Worm (Caenorhabditis elegans) whole organism, young adult: ENCODE results near the gene best-9.

ENCODE experiments used
- K11D2.4 ChIP-seq: fragments of 200-800 bp; sonication (Bioruptor generic); IDR thresholded peaks from 2 replicates; pipeline ENCODE4 v1.3.6; 2022; ENCODE audit warnings: missing genetic modification reagents, missing genetic modification characterization, missing compliant biosample characterization
- ceh-58 ChIP-seq: fragments of 200-800 bp; sonication (Bioruptor generic); IDR thresholded peaks from 2 replicates; pipeline ENCODE4 v1.3.6; 2022; ENCODE audit warnings: missing genetic modification characterization, missing compliant biosample characterization
- ets-4 ChIP-seq: fragments of 200-800 bp; sonication (Bioruptor generic); optimal IDR thresholded peaks from 2 replicates; lab custom pipeline; 2018; ENCODE audit warnings: mild to moderate bottlenecking, missing genetic modification characterization, missing compliant biosample characterization
- hlh-12 ChIP-seq: sonication (generic microtip); optimal IDR thresholded peaks from 2 replicates; lab custom pipeline; 2016; ENCODE audit warnings: missing genetic modification characterization, missing compliant biosample characterization
- lin-54 ChIP-seq: fragments of 200-800 bp; sonication (Bioruptor generic); optimal IDR thresholded peaks from 2 replicates; lab custom pipeline; 2018; ENCODE audit warnings: mild to moderate bottlenecking, missing genetic modification characterization, missing compliant biosample characterization
- lsl-1 ChIP-seq: fragments of 200-800 bp; sonication (Bioruptor generic); optimal IDR thresholded peaks from 2 replicates; lab custom pipeline; 2018; ENCODE audit warnings: mild to moderate bottlenecking, missing genetic modification characterization, moderate library complexity, missing compliant biosample characterization
- pha-4 ChIP-seq: fragments of 150-350 bp; sonication (generic microtip); optimal IDR thresholded peaks from 2 replicates; lab custom pipeline; 2014; ENCODE audit warnings: missing biosample characterization, missing genetic modification reagents, missing genetic modification characterization

DNA sequence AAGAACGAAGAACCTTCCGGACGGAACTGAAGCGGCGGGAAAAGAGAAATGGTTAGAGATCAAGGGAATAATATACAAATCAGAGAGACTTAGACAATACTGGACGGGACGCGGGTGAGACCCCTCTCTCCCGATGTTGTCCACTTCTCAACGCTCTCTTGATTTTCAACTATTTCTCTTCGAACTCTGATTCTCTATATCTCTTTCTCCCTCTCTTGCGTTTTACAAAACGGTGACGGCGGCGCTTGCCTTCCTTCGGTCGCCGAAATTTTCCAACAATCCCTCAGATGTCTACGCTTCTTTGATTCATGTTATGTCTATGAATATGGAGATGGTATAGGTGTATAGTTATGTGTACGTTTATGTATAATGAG is 16.2 kb downstream of the best-9 start:
- TF ChIP-seq K11D2.4 (GFP tag; lab: Robert Waterston, UW) (no peak), ceh-58 (GFP tag; lab: Robert Waterston, UW) (no peak), lsl-1 (no peak), ets-4 (GFP tag; lab: Kevin White, UChicago) (no peak), pha-4 (no peak), hlh-12 (tag; lab: Kevin White, UChicago) (no peak), lin-54 (GFP tag; lab: Kevin White, UChicago) (no peak)
